Fruit fly (Drosophila melanogaster) whole organism, pupa: Measurements from ENCODE around the gene drn.

Experiments
- CG10348 ChIP-seq: fragments of 200-800 bp; sonication (Bioruptor generic); IDR thresholded peaks from 2 replicates; pipeline ENCODE4 v1.3.6; 2022; ENCODE audit warnings: missing biosample characterization, missing genetic modification characterization
- CG12605 ChIP-seq: fragments of 200-800 bp; sonication (Bioruptor generic); IDR thresholded peaks from 2 replicates; pipeline ENCODE4 v1.3.6; 2022; ENCODE audit warnings: missing biosample characterization, missing genetic modification characterization
- CG13204 ChIP-seq: fragments of 200-800 bp; sonication (Bioruptor generic); optimal IDR thresholded peaks from 2 replicates; lab custom pipeline; 2018; ENCODE audit warnings: missing biosample characterization, mild to moderate bottlenecking, missing genetic modification characterization, moderate library complexity
- CG14655 ChIP-seq: fragments of 200-800 bp; sonication (Bioruptor generic); optimal IDR thresholded peaks from 3 replicates; lab custom pipeline; 2017; ENCODE audit warnings: mild to moderate bottlenecking, missing biosample characterization, missing genetic modification reagents, missing genetic modification characterization
- CG15710 ChIP-seq: fragments of 200-800 bp; sonication (Bioruptor generic); optimal IDR thresholded peaks from 2 replicates; lab custom pipeline; 2018; ENCODE audit warnings: missing biosample characterization, mild to moderate bottlenecking, missing genetic modification characterization, moderate library complexity
- CG17806 ChIP-seq: fragments of 200-800 bp; sonication (Bioruptor generic); optimal IDR thresholded peaks from 2 replicates; lab custom pipeline; 2018; ENCODE audit warnings: missing biosample characterization, mild to moderate bottlenecking, missing genetic modification characterization, moderate library complexity
- CG32121 ChIP-seq: fragments of 200-800 bp; sonication (Bioruptor generic); IDR thresholded peaks from 2 replicates; pipeline ENCODE4 v1.3.6; 2022; ENCODE audit warnings: missing biosample characterization, missing genetic modification characterization
- CG34367 ChIP-seq: fragments of 200-800 bp; sonication (Bioruptor generic); optimal IDR thresholded peaks from 2 replicates; lab custom pipeline; 2018; ENCODE audit warnings: missing biosample characterization, mild to moderate bottlenecking, missing genetic modification characterization
- CG4496 ChIP-seq: fragments of 200-800 bp; sonication (Bioruptor generic); IDR thresholded peaks from 3 replicates; pipeline ENCODE4 v1.3.6; 2022; ENCODE audit warnings: missing biosample characterization, missing genetic modification characterization
- CG8159 ChIP-seq: fragments of 200-800 bp; sonication (Bioruptor generic); optimal IDR thresholded peaks from 3 replicates; lab custom pipeline; 2018; ENCODE audit warnings: missing biosample characterization, mild to moderate bottlenecking, missing genetic modification characterization, moderate library complexity
- CG8301 ChIP-seq: fragments of 200-800 bp; sonication (Bioruptor generic); optimal IDR thresholded peaks from 2 replicates; lab custom pipeline; 2018; ENCODE audit warnings: missing biosample characterization, mild to moderate bottlenecking, missing genetic modification characterization
- CG9948 ChIP-seq: fragments of 200-800 bp; sonication (Bioruptor generic); optimal IDR thresholded peaks from 2 replicates; lab custom pipeline; 2018; ENCODE audit warnings: missing biosample characterization, mild to moderate bottlenecking, missing genetic modification characterization, moderate library complexity
- D1 ChIP-seq: fragments of 200-800 bp; sonication (Bioruptor generic); optimal IDR thresholded peaks from 2 replicates; lab custom pipeline; 2018; ENCODE audit warnings: missing biosample characterization, mild to moderate bottlenecking, missing genetic modification characterization, moderate library complexity
- EcR ChIP-seq: fragments of 200-800 bp; sonication (Bioruptor generic); optimal IDR thresholded peaks from 3 replicates; lab custom pipeline; 2019; ENCODE audit warnings: missing biosample characterization, missing genetic modification characterization, mild to moderate bottlenecking, moderate library complexity, missing genetic modification reagents
- Ets98B ChIP-seq: fragments of 200-800 bp; sonication (Bioruptor generic); IDR thresholded peaks from 2 replicates; pipeline ENCODE4 v1.3.6; 2022; ENCODE audit warnings: missing biosample characterization, missing genetic modification characterization
- Pif1A ChIP-seq: fragments of 200-800 bp; sonication (Bioruptor generic); optimal IDR thresholded peaks from 3 replicates; lab custom pipeline; 2016; ENCODE audit warnings: missing biosample characterization, missing genetic modification characterization
- Pif1B ChIP-seq: fragments of 200-800 bp; sonication (Bioruptor generic); optimal IDR thresholded peaks from 3 replicates; lab custom pipeline; 2016; ENCODE audit warnings: missing biosample characterization, missing genetic modification characterization
- Snoo ChIP-seq: fragments of 200-800 bp; sonication (Bioruptor generic); optimal IDR thresholded peaks from 3 replicates; lab custom pipeline; 2017; ENCODE audit warnings: missing biosample characterization, mild to moderate bottlenecking, missing genetic modification characterization, inconsistent platforms
- fd96Ca ChIP-seq: fragments of 200-800 bp; sonication (Bioruptor generic); IDR thresholded peaks from 3 replicates; pipeline ENCODE4 v1.3.6; 2022; ENCODE audit warnings: missing biosample characterization, missing genetic modification characterization
- gl ChIP-seq: fragments of 200-800 bp; sonication (Bioruptor generic); optimal IDR thresholded peaks from 2 replicates; lab custom pipeline; 2018; ENCODE audit warnings: missing biosample characterization, mild to moderate bottlenecking, missing genetic modification characterization
- rn ChIP-seq: fragments of 200-800 bp; sonication (Bioruptor generic); IDR thresholded peaks from 2 replicates; pipeline ENCODE4 v1.3.6; 2022; ENCODE audit warnings: missing biosample characterization, missing genetic modification characterization

drn gene

DNA sequence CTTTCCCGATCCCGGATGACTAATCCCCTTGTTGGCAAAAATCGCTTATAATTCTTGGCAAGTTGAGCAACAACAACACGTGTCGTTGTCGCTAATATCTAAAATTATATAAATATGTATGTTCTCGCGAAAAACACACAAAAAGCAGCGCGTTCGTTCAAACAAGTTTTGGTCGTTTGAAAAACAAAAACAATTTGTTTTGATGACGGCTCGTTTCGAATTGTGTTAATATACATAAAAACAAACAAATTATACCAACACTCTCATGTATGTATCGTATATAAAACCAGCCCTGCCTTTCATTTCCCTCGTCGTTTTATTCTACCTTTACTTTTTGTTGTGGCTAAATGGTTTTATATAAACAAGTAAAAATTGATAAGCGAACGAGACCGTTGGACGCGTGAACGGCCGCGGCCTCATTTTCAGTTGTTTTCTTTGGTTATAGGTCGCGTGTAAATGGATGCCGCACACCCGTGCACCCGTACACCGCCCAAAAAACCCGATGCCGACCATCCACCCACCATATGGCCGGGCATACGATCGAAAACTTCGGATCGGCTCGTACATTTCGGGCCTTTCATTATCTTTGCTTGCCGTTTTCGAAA lies 4.3 kb downstream of the drn start:
- TF ChIP-seq CG34367 (tag; lab: Kevin White, UChicago) = no peak
- peak; percentile 40; the same call in 1 of the 2 replicates for TF ChIP-seq CG32121 (GFP tag; lab: Robert Waterston, UW)
- no peak for TF ChIP-seq CG12605
- TF ChIP-seq D1 (tag; lab: Kevin White, UChicago) = no peak
- TF ChIP-seq Pif1A (GFP tag; lab: Kevin White, UChicago) = no peak
- TF ChIP-seq Pif1B = no peak
- TF ChIP-seq Ets98B (GFP tag; lab: Robert Waterston, UW) = no peak
- no peak for TF ChIP-seq gl (tag; lab: Kevin White, UChicago)
- TF ChIP-seq CG17806 = no peak
- peak; percentile 21; the same call in 1 of the 3 replicates for TF ChIP-seq CG4496 (GFP tag; lab: Robert Waterston, UW)
- TF ChIP-seq EcR (GFP tag; lab: Kevin White, UChicago) = peak; percentile 59
- TF ChIP-seq CG9948 = no peak
- TF ChIP-seq CG14655 (GFP tag; lab: Kevin White, UChicago) = no peak
- TF ChIP-seq CG15710 (tag; lab: Kevin White, UChicago) = no peak
- no peak for TF ChIP-seq CG8159
- peak; percentile 19; the same call in 1 of the 3 replicates for TF ChIP-seq fd96Ca (GFP tag; lab: Robert Waterston, UW)
- no peak for TF ChIP-seq CG13204 (GFP tag; lab: Kevin White, UChicago)
- no peak for TF ChIP-seq CG8301 (tag; lab: Kevin White, UChicago)
- no peak for TF ChIP-seq rn (GFP tag; lab: Robert Waterston, UW)
- no peak for TF ChIP-seq Snoo (tag; lab: Kevin White, UChicago)
- TF ChIP-seq CG10348 (GFP tag; lab: Robert Waterston, UW) = no peak

DNA sequence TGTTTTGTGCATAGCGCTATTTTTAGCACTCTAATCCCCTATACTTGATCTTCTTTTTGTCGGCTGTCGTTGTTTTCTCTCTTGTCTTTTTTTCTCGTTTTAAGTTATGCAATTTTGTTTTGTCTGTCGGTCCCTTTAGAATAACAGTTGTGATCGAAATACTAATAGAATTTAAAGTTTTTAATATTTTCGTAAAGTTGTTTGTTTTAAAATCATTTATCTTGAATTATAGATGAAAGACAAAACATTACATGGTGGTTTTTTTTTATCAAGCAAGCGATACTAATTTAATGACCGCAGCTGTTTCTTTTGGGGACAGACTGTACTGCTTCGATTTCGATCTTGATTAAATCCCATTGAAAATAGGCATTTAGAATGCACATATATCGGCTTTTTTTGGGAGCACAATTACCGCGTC lies 4.8 kb downstream of the drn start:
- TF ChIP-seq CG10348 (GFP tag; lab: Robert Waterston, UW) (no peak), Ets98B (GFP tag; lab: Robert Waterston, UW) (no peak), fd96Ca (GFP tag; lab: Robert Waterston, UW) (0 out of 3 replicates have a peak, but pooled peaks have one; percentile 5), Pif1A (GFP tag; lab: Kevin White, UChicago) (peak; percentile 25), CG4496 (GFP tag; lab: Robert Waterston, UW) (peak; percentile 7; the same call in 1 of the 3 replicates), CG17806 (no peak), CG8301 (tag; lab: Kevin White, UChicago) (peak; percentile 21), CG15710 (tag; lab: Kevin White, UChicago) (no peak), CG32121 (GFP tag; lab: Robert Waterston, UW) (no peak), CG12605 (0 out of 2 replicates have a peak, but pooled peaks have one; percentile 10), CG14655 (GFP tag; lab: Kevin White, UChicago) (peak; percentile 42), rn (GFP tag; lab: Robert Waterston, UW) (no peak), Pif1B (no peak), CG9948 (no peak), CG8159 (no peak), CG13204 (GFP tag; lab: Kevin White, UChicago) (no peak)

DNA sequence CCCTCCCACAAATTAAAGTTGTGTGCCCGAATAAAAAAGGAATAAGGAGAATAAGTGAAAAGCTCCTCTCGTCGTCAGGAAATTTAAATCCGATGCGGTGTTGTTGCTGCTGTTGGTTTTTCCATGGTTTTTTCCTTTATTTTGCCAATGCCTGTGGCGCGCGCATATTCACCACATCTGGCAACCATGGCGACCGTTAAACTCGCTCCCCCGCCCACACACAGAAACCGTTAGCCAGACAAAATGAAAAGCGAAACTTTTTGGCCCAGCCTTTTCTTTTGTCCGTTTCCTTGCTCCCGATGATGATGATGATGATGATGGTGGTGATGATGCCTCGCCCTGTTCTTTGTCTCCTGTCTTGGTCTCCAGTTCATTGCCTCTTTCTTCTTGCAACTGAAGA lies 5.9 kb downstream of the drn start:
- TF ChIP-seq EcR (GFP tag; lab: Kevin White, UChicago) (peak; percentile 86), fd96Ca (GFP tag; lab: Robert Waterston, UW) (peak; percentile 20; the same call in 1 of the 3 replicates), Pif1B (no peak), gl (tag; lab: Kevin White, UChicago) (no peak), D1 (tag; lab: Kevin White, UChicago) (no peak), CG8301 (tag; lab: Kevin White, UChicago) (no peak), CG9948 (no peak), Ets98B (GFP tag; lab: Robert Waterston, UW) (no peak; the same call in 1 of the 2 replicates), CG12605 (no peak), CG10348 (GFP tag; lab: Robert Waterston, UW) (no peak), CG4496 (GFP tag; lab: Robert Waterston, UW) (peak; percentile 33; the same call in 1 of the 3 replicates), Snoo (tag; lab: Kevin White, UChicago) (peak; percentile 8), CG34367 (tag; lab: Kevin White, UChicago) (no peak), rn (GFP tag; lab: Robert Waterston, UW) (no peak), CG15710 (tag; lab: Kevin White, UChicago) (no peak)

DNA sequence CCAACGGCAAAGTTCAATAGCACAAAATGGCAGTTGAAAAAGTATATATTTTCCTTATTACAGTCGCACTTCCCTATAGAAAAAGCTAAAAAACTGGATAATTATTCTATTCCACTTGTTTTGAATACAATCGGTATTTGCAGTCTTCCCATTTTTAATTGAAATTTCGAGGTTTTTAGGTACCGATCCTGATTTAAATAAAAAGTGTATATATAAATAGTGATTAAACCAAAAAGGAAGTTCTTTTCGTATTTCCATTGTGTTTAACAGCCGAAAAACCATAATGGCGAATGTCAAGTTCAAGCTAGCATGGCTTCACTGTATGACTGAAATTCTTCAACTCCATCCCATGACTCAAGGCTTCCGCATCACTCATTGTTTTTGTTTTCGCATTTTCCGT lies 6.5 kb downstream of the drn start:
- TF ChIP-seq CG9948 = peak; percentile 44
- peak; percentile 11 for TF ChIP-seq CG34367 (tag; lab: Kevin White, UChicago)
- TF ChIP-seq CG15710 (tag; lab: Kevin White, UChicago) = peak; percentile 64
- no peak for TF ChIP-seq EcR (GFP tag; lab: Kevin White, UChicago)
- no peak for TF ChIP-seq CG13204 (GFP tag; lab: Kevin White, UChicago)
- peak; percentile 41 for TF ChIP-seq CG8159
- peak; percentile 25; the same call in 1 of the 2 replicates for TF ChIP-seq CG32121 (GFP tag; lab: Robert Waterston, UW)
- peak; percentile 0 for TF ChIP-seq Pif1B
- TF ChIP-seq CG14655 (GFP tag; lab: Kevin White, UChicago) = peak; percentile 61
- TF ChIP-seq fd96Ca (GFP tag; lab: Robert Waterston, UW) = 0 out of 3 replicates have a peak, but pooled peaks have one; percentile 10
- peak; percentile 0 for TF ChIP-seq Pif1A (GFP tag; lab: Kevin White, UChicago)
- peak; percentile 43 for TF ChIP-seq CG17806
- TF ChIP-seq D1 (tag; lab: Kevin White, UChicago) = no peak
- TF ChIP-seq rn (GFP tag; lab: Robert Waterston, UW) = no peak
- peak; percentile 16 for TF ChIP-seq Snoo (tag; lab: Kevin White, UChicago)
- TF ChIP-seq Ets98B (GFP tag; lab: Robert Waterston, UW) = 0 out of 2 replicates have a peak, but pooled peaks have one; percentile 20
- TF ChIP-seq CG8301 (tag; lab: Kevin White, UChicago) = peak; percentile 21
